Worm (Caenorhabditis elegans): ENCODE results near the gene nish-1.

The nish-1 gene

DNA sequence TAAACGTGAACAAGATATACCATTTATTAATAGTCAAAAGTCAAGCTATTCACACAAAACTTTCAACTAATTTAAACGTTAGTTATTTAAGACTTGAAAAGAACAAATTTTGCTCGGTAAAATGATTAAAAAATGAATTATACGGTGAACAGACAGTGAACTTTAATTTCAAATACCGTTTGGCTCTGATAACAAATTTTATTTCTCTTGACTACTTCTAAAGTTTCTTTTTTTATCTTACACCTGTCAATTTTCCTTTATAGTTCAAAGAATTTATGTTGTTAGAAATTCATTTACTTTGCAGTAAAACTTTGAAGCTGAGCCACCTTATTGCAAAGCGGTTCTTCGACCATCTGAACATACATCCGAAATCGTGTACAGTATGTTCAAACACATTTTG, 51.3 kb downstream of the nish-1 start, which contains the start of gene ZK593.3:
TSS of gene ZK593.3 (plus strand) at position 301 of the 400 bp plus-strand sequence.
- no peak for TF ChIP-seq ceh-14 (tag; optimal IDR thresholded peaks at IDR 0.05)
- TF ChIP-seq che-1 (tag; optimal IDR thresholded peaks at IDR 0.05): no peak
- TF ChIP-seq madf-2 (tag; optimal IDR thresholded peaks at IDR 0.05): no peak
- TF ChIP-seq ama-1 (optimal IDR thresholded peaks at IDR 0.05): no peak
- no peak for TF ChIP-seq elt-4 (tag; optimal IDR thresholded peaks at IDR 0.05)
- TF ChIP-seq elt-2 (tag; optimal IDR thresholded peaks at IDR 0.05): no peak
- TF ChIP-seq pros-1 (tag; optimal IDR thresholded peaks at IDR 0.05): no peak
- no peak for TF ChIP-seq ceh-18 (tag; optimal IDR thresholded peaks at IDR 0.05)
- no peak for TF ChIP-seq unc-55 (GFP tag; optimal IDR thresholded peaks at IDR 0.05)
- TF ChIP-seq pha-2 (tag; optimal IDR thresholded peaks at IDR 0.05): no peak
- TF ChIP-seq pat-9 (tag; optimal IDR thresholded peaks at IDR 0.05): no peak
- no peak for TF ChIP-seq ztf-16 (tag; optimal IDR thresholded peaks at IDR 0.05)
- TF ChIP-seq dve-1 (tag; optimal IDR thresholded peaks at IDR 0.05): no peak
- TF ChIP-seq pag-3 (tag; optimal IDR thresholded peaks at IDR 0.05; ENCODE audit: borderline replicate concordance): no peak
- no peak for TF ChIP-seq unc-3 (GFP tag; conservative IDR thresholded peaks at IDR 0.05)
- no peak for TF ChIP-seq unc-3 (tag; optimal IDR thresholded peaks at IDR 0.05)
- no peak for TF ChIP-seq npax-4 (tag; optimal IDR thresholded peaks at IDR 0.05)
- no peak for TF ChIP-seq syd-9 (tag; optimal IDR thresholded peaks at IDR 0.05)
- TF ChIP-seq ttx-3 (tag; optimal IDR thresholded peaks at IDR 0.05): no peak
- TF ChIP-seq nhr-232 (tag; optimal IDR thresholded peaks at IDR 0.05): no peak
- TF ChIP-seq tbx-7 (tag; optimal IDR thresholded peaks at IDR 0.05): no peak

DNA sequence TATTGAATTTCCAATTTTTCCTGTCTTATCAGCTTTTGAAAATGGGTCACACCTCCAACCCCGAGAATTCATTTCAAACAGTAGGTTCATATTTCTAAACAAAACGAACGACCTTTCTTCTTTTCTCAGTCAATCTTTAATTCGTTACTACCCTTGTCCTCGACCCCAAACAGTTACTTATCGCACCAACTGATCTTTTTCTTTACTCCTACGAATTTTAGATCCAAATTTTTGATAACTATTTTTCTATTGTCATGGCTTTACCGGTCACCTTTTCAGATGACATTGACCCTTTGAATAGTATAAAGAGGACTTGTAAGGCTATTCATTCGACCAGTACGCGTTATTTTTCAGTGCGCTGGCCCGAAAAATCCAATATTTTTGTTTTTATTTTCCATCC, 52.0 kb downstream of the nish-1 start:
- TF ChIP-seq ceh-30 (tag; optimal IDR thresholded peaks at IDR 0.05): no peak
- no peak for TF ChIP-seq eyg-1 (tag; optimal IDR thresholded peaks at IDR 0.05)
- TF ChIP-seq ceh-48 (tag; optimal IDR thresholded peaks at IDR 0.05): no peak
- TF ChIP-seq che-1 (tag; optimal IDR thresholded peaks at IDR 0.05): no peak
- TF ChIP-seq tbx-7 (tag; optimal IDR thresholded peaks at IDR 0.05): no peak
- no peak for TF ChIP-seq ceh-18 (tag; optimal IDR thresholded peaks at IDR 0.05)
- TF ChIP-seq ets-4 (tag; optimal IDR thresholded peaks at IDR 0.05): no peak
- TF ChIP-seq ceh-9 (tag; optimal IDR thresholded peaks at IDR 0.05): no peak
- TF ChIP-seq ref-2 (tag; optimal IDR thresholded peaks at IDR 0.05): no peak
- TF ChIP-seq unc-3 (GFP tag; conservative IDR thresholded peaks at IDR 0.05): no peak
- TF ChIP-seq unc-3 (tag; optimal IDR thresholded peaks at IDR 0.05): no peak
- TF ChIP-seq fax-1 (tag; optimal IDR thresholded peaks at IDR 0.05): no peak
- TF ChIP-seq hlh-30 (tag; optimal IDR thresholded peaks at IDR 0.05; ENCODE audit: insufficient read depth): no peak

DNA sequence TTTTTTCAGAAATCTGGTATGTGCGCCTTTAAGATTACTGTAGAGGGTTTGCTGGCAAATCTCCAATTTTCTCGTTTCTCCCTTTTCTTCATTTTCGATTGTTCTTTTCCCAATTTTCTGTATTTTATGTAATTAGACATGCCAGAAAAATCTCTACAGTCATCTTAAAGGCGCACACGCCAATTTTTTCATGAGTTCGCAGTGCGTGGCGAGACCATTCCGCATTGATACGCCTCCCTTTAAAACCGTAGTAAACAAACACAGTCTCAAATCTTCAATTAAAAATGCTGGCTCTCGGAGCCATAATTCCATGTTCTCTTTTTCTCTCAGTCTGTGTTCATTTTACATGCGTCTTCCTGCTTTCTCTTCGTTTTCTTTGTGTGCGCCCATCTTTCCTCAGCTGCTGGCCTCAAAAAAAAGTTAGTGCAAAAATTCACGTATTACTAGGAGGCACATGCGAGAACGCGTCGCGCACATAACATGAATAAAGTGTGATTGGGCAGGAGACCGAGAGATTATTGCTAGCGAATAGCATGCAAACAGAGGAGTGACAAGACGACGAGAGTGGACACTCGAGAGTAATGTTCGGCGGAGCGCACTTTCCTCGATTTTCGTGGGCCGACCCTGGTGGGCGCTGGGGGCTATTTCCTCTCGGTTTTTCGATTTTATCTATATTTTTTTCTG, 54.9 kb downstream of the nish-1 start:
- TF ChIP-seq hlh-30 (tag; optimal IDR thresholded peaks at IDR 0.05; ENCODE audit: insufficient read depth) (peak; percentile 80), zip-5 (tag; optimal IDR thresholded peaks at IDR 0.05) (no peak), ceh-34 (tag; optimal IDR thresholded peaks at IDR 0.05) (peak; percentile 66), hlh-6 (tag; optimal IDR thresholded peaks at IDR 0.05) (no peak), lim-6 (tag; optimal IDR thresholded peaks at IDR 0.05) (no peak), ceh-18 (tag; optimal IDR thresholded peaks at IDR 0.05) (peak; percentile 77), ref-2 (tag; optimal IDR thresholded peaks at IDR 0.05) (peak; percentile 56), T23F11.4 (GFP tag; optimal IDR thresholded peaks at IDR 0.05) (no peak), tbx-7 (tag; optimal IDR thresholded peaks at IDR 0.05) (no peak), ttx-3 (tag; optimal IDR thresholded peaks at IDR 0.05) (no peak), hlh-8 (tag; optimal IDR thresholded peaks at IDR 0.05) (no peak), pax-1 (tag; optimal IDR thresholded peaks at IDR 0.05) (peak; percentile 29), F13H6.1 (tag; optimal IDR thresholded peaks at IDR 0.05) (peak; percentile 6), ceh-19 (GFP tag; optimal IDR thresholded peaks at IDR 0.05) (peak; percentile 10), unc-55 (GFP tag; optimal IDR thresholded peaks at IDR 0.05) (peak; percentile 72), odd-2 (tag; optimal IDR thresholded peaks at IDR 0.05) (no peak), ceh-31 (tag; optimal IDR thresholded peaks at IDR 0.05) (peak; percentile 80), nfya-1 (tag; optimal IDR thresholded peaks at IDR 0.05) (peak; percentile 69), tbx-2 (tag; optimal IDR thresholded peaks at IDR 0.05) (peak; percentile 49), rnt-1 (tag; optimal IDR thresholded peaks at IDR 0.05) (peak; percentile 2), unc-42 (tag; optimal IDR thresholded peaks at IDR 0.05) (peak; percentile 51)
